Fruit fly (Drosophila melanogaster): ENCODE data around the gene CG16815.

Gene CG16815

dm6 chr2L:13215640-13216129 is 13.9 kb upstream of the CG16815 start (continued):
- 0 out of 3 replicates have a peak, but pooled peaks have one; percentile 43 for TF ChIP-seq ase (GFP tag; IDR thresholded peaks at IDR 0.05)
- peak; percentile 75 for TF ChIP-seq CG10959 (GFP tag; IDR thresholded peaks at IDR 0.05)
- peak; percentile 50 for TF ChIP-seq Meics (GFP tag; optimal IDR thresholded peaks at IDR 0.05)
- peak; percentile 32 for TF ChIP-seq CG18764 (GFP tag; optimal IDR thresholded peaks at IDR 0.05)
- TF ChIP-seq rib (GFP tag; IDR thresholded peaks at IDR 0.05), result peak; percentile 67
- peak; percentile 3 for TF ChIP-seq pzg (GFP tag; optimal IDR thresholded peaks at IDR 0.05)
- TF ChIP-seq Jarid2 (GFP tag; optimal IDR thresholded peaks at IDR 0.05), result peak; percentile 69
- peak; percentile 31 for TF ChIP-seq CG6854 (GFP tag; optimal IDR thresholded peaks at IDR 0.05)
- TF ChIP-seq CG17361 (GFP tag; IDR thresholded peaks at IDR 0.05), result peak; percentile 52; the same call in 1 of the 3 replicates
- TF ChIP-seq sim (GFP tag; IDR thresholded peaks at IDR 0.05), result 0 out of 2 replicates have a peak, but pooled peaks have one; percentile 16
- peak; percentile 71 for TF ChIP-seq CG13624 (GFP tag; optimal IDR thresholded peaks at IDR 0.05)
- peak; percentile 49; the same call in 1 of the 2 replicates for TF ChIP-seq E2f1 (GFP tag; IDR thresholded peaks at IDR 0.05)
- TF ChIP-seq Fer1 (GFP tag; optimal IDR thresholded peaks at IDR 0.05), result peak; percentile 10
- TF ChIP-seq dmrt99B (tag; optimal IDR thresholded peaks at IDR 0.05), result peak; percentile 65
- TF ChIP-seq gt (GFP tag; IDR thresholded peaks at IDR 0.05), result peak; percentile 44; the same call in 1 of the 2 replicates
- peak; percentile 5 for TF ChIP-seq CG12104 (GFP tag; optimal IDR thresholded peaks at IDR 0.05)
- TF ChIP-seq Rx (GFP tag; IDR thresholded peaks at IDR 0.05), result 0 out of 2 replicates have a peak, but pooled peaks have one; percentile 14
- TF ChIP-seq Spps (tag; optimal IDR thresholded peaks at IDR 0.05), result peak; percentile 15
- peak; percentile 50 to 60 for TF ChIP-seq Pdp1 (GFP tag; optimal IDR thresholded peaks at IDR 0.05)
- peak; percentile 55 for TF ChIP-seq eyg (GFP tag; optimal IDR thresholded peaks at IDR 0.05)
- TF ChIP-seq CG16813 (GFP tag; IDR thresholded peaks at IDR 0.05; ENCODE audit: partially characterized antibody), result peak; percentile 54; the same call in 2 of the 3 replicates
- peak; percentile 25 for TF ChIP-seq CG9727 (GFP tag; optimal IDR thresholded peaks at IDR 0.05)
- TF ChIP-seq CG10209 (GFP tag; optimal IDR thresholded peaks at IDR 0.05), result peak; percentile 59
- peak; percentile 46; the same call in 1 of the 2 replicates for TF ChIP-seq Taf1 (GFP tag; IDR thresholded peaks at IDR 0.05)
- TF ChIP-seq CG32532 (GFP tag; IDR thresholded peaks at IDR 0.05), result peak; percentile 72
- peak; percentile 13 for TF ChIP-seq ftz-f1 (GFP tag; optimal IDR thresholded peaks at IDR 0.05)
- TF ChIP-seq lmd (GFP tag; IDR thresholded peaks at IDR 0.05), result 0 out of 2 replicates have a peak, but pooled peaks have one; percentile 20
- TF ChIP-seq Opbp (GFP tag; IDR thresholded peaks at IDR 0.05; ENCODE audit: partially characterized antibody), result peak; percentile 72
- TF ChIP-seq Scr (GFP tag; IDR thresholded peaks at IDR 0.05; ENCODE audit: partially characterized antibody), result peak; percentile 47
- peak; percentile 46; the same call in 1 of the 2 replicates for TF ChIP-seq CG8765 (GFP tag; IDR thresholded peaks at IDR 0.05)
- peak; percentile 49 for TF ChIP-seq CG4360 (GFP tag; IDR thresholded peaks at IDR 0.05)
- peak; percentile 88 for TF ChIP-seq kay (GFP tag; optimal IDR thresholded peaks at IDR 0.05)
- TF ChIP-seq CG33557 (GFP tag; optimal IDR thresholded peaks at IDR 0.05), result peak; percentile 16
- peak; percentile 29; the same call in 1 of the 2 replicates for TF ChIP-seq ssp (GFP tag; IDR thresholded peaks at IDR 0.05)
- peak; percentile 36 for TF ChIP-seq mam (GFP tag; optimal IDR thresholded peaks at IDR 0.05)
- peak; percentile 69 for TF ChIP-seq HHEX (GFP tag; optimal IDR thresholded peaks at IDR 0.05)
- peak; percentile 59; the same call in 1 of the 2 replicates for TF ChIP-seq CG9932 (GFP tag; IDR thresholded peaks at IDR 0.05)
- peak; percentile 76 for TF ChIP-seq otp (GFP tag; IDR thresholded peaks at IDR 0.05)
- TF ChIP-seq CG4730 (GFP tag; IDR thresholded peaks at IDR 0.05), result peak; percentile 44; the same call in 1 of the 2 replicates
- peak; percentile 68 for TF ChIP-seq Dad (GFP tag; optimal IDR thresholded peaks at IDR 0.05)
- peak; percentile 21 for TF ChIP-seq vfl (GFP tag; optimal IDR thresholded peaks at IDR 0.05)
- peak; percentile 81 for TF ChIP-seq CG33213 (GFP tag; optimal IDR thresholded peaks at IDR 0.05)
- TF ChIP-seq CG1603 (tag; optimal IDR thresholded peaks at IDR 0.05), result peak; percentile 46
- TF ChIP-seq insv (GFP tag; optimal IDR thresholded peaks at IDR 0.05), result peak in 1 of 2 experiments; percentile 63
- peak; percentile 29 for TF ChIP-seq CG14710 (tag; optimal IDR thresholded peaks at IDR 0.05)
- peak; percentile 41; the same call in 1 of the 2 replicates for TF ChIP-seq CG14014 (GFP tag; IDR thresholded peaks at IDR 0.05)
- peak; percentile 28 for TF ChIP-seq nerfin-1 (tag; optimal IDR thresholded peaks at IDR 0.05)
- TF ChIP-seq onecut (GFP tag; IDR thresholded peaks at IDR 0.05), result peak; percentile 50; the same call in 1 of the 2 replicates
- peak; percentile 81 for TF ChIP-seq grn (GFP tag; optimal IDR thresholded peaks at IDR 0.05)
- TF ChIP-seq sens (GFP tag), result peak; percentile 93

Data from whole organism, embryonic.